Fruit fly (Drosophila melanogaster): ENCODE measurements around the gene Madm.

- TF ChIP-seq sna (GFP tag; IDR thresholded peaks at IDR 0.05; ENCODE audit: partially characterized antibody) (no peak), CG16779 (GFP tag; IDR thresholded peaks at IDR 0.05) (no peak), CG4282 (GFP tag; optimal IDR thresholded peaks at IDR 0.05) (no peak), CG11696 (GFP tag; IDR thresholded peaks at IDR 0.05) (no peak), sens-2 (GFP tag; IDR thresholded peaks at IDR 0.05) (no peak), CG14710 (tag; optimal IDR thresholded peaks at IDR 0.05) (no peak), CG30020 (tag; optimal IDR thresholded peaks at IDR 0.05) (no peak), Abd-B (GFP tag; optimal IDR thresholded peaks at IDR 0.05) (no peak), CG7372 (GFP tag; IDR thresholded peaks at IDR 0.05) (no peak), CG31365 (tag; optimal IDR thresholded peaks at IDR 0.05) (no peak)
Observed at dm6 chr3R:5737263-5737662, 5.0 kb upstream of the Madm start.

All from whole organism, embryonic.